Fruit fly (Drosophila melanogaster) whole organism, embryonic: ENCODE data around the gene amrt.

Experiments used
- BEAF-32 ChIP-seq: fragments of 200-800 bp; sonication (Bioruptor generic); optimal IDR thresholded peaks from 3 replicates; lab custom pipeline; 2017; ENCODE audit warnings: missing biosample characterization, missing genetic modification characterization, mild to moderate bottlenecking, moderate library complexity, missing genetic modification reagents
- Bteb2 ChIP-seq: fragments of 200-800 bp; sonication (Bioruptor generic); optimal IDR thresholded peaks from 2 replicates; lab custom pipeline; 2016; ENCODE audit warnings: missing biosample characterization, missing genetic modification characterization
- CG10959 ChIP-seq: fragments of 200-800 bp; sonication (Bioruptor generic); IDR thresholded peaks from 2 replicates; pipeline ENCODE4 v1.3.6; 2022; ENCODE audit warnings: missing biosample characterization, missing genetic modification characterization
- CG12744 ChIP-seq: fragments of 200-800 bp; sonication (Bioruptor generic); optimal IDR thresholded peaks from 2 replicates; lab custom pipeline; 2016; ENCODE audit warnings: missing biosample characterization, missing genetic modification characterization
- CG13123 ChIP-seq: fragments of 200-800 bp; sonication (Bioruptor generic); optimal IDR thresholded peaks from 2 replicates; lab custom pipeline; 2016; ENCODE audit warnings: missing biosample characterization, missing genetic modification characterization
- CG14965 ChIP-seq: fragments of 200-800 bp; sonication (Bioruptor generic); optimal IDR thresholded peaks from 2 replicates; lab custom pipeline; 2016; ENCODE audit warnings: missing biosample characterization, missing genetic modification characterization, borderline replicate concordance
- CG17361 ChIP-seq: fragments of 200-800 bp; sonication (Bioruptor generic); IDR thresholded peaks from 3 replicates; pipeline ENCODE4 v1.3.6; 2022; ENCODE audit warnings: missing biosample characterization, missing genetic modification characterization
- CG17802 ChIP-seq: fragments of 200-800 bp; sonication (Bioruptor generic); optimal IDR thresholded peaks from 2 replicates; lab custom pipeline; 2018; ENCODE audit warnings: missing biosample characterization, mild to moderate bottlenecking, missing genetic modification characterization, moderate library complexity
- CG17912 ChIP-seq: fragments of 200-800 bp; sonication (Bioruptor generic); optimal IDR thresholded peaks from 2 replicates; lab custom pipeline; 2018; ENCODE audit warnings: missing biosample characterization, mild to moderate bottlenecking, missing genetic modification characterization
- CG2116 ChIP-seq: fragments of 200-800 bp; sonication (Bioruptor generic); optimal IDR thresholded peaks from 3 replicates; lab custom pipeline; 2018; ENCODE audit warnings: missing biosample characterization, mild to moderate bottlenecking, missing genetic modification characterization
- CG2712 ChIP-seq: fragments of 200-800 bp; optimal IDR thresholded peaks from 3 replicates; lab custom pipeline; 2019; ENCODE audit warnings: missing biosample characterization, mild to moderate bottlenecking, missing genetic modification characterization, moderate library complexity
- CG32772 ChIP-seq: fragments of 200-800 bp; sonication (Bioruptor generic); IDR thresholded peaks from 2 replicates; pipeline ENCODE4 v1.3.6; 2022; ENCODE audit warnings: missing biosample characterization, missing genetic modification characterization
- CG3281 ChIP-seq: fragments of 200-800 bp; sonication (Bioruptor generic); optimal IDR thresholded peaks from 3 replicates; lab custom pipeline; 2017; ENCODE audit warnings: missing biosample characterization, mild to moderate bottlenecking, missing genetic modification characterization
- CG3847 ChIP-seq: fragments of 200-800 bp; sonication (Bioruptor generic); IDR thresholded peaks from 2 replicates; pipeline ENCODE4 v1.3.6; 2022; ENCODE audit warnings: missing biosample characterization, missing genetic modification characterization
- CG6813 ChIP-seq: fragments of 200-800 bp; sonication (Bioruptor generic); optimal IDR thresholded peaks from 2 replicates; lab custom pipeline; 2017; ENCODE audit warnings: missing biosample characterization, missing genetic modification characterization, mild to moderate bottlenecking, moderate library complexity, missing genetic modification reagents
- CG7745 ChIP-seq: fragments of 200-800 bp; sonication (Bioruptor generic); optimal IDR thresholded peaks from 2 replicates; lab custom pipeline; 2018; ENCODE audit warnings: missing biosample characterization, mild to moderate bottlenecking, missing genetic modification characterization, moderate library complexity
- CG9609 ChIP-seq: fragments of 200-800 bp; sonication (Bioruptor generic); optimal IDR thresholded peaks from 3 replicates; lab custom pipeline; 2016; ENCODE audit warnings: missing biosample characterization, missing genetic modification characterization
- CTCF ChIP-seq: fragments of 200-800 bp; sonication (Bioruptor generic); optimal IDR thresholded peaks from 2 replicates; lab custom pipeline; 2017; ENCODE audit warnings: missing biosample characterization, mild to moderate bottlenecking, missing genetic modification characterization, moderate library complexity
- CrebB ChIP-seq: fragments of 200-800 bp; sonication (Bioruptor generic); optimal IDR thresholded peaks from 3 replicates; lab custom pipeline; 2018; ENCODE audit warnings: missing biosample characterization, mild to moderate bottlenecking, missing genetic modification characterization
- E2f1 ChIP-seq: fragments of 200-800 bp; sonication (Bioruptor generic); IDR thresholded peaks from 2 replicates; pipeline ENCODE4 v1.3.6; 2022; ENCODE audit warnings: missing biosample characterization, missing genetic modification characterization
- Eip74EF ChIP-seq, 2 experiments: fragments of 200-800 bp in 1 of 2; fragments of >200 bp in 1 of 2; sonication (Bioruptor generic) in 1 of 2; optimal IDR thresholded peaks; 2 replicates each; lab custom pipeline; 2017 to 2019; ENCODE audit warnings: missing biosample characterization in 2 of 2, missing genetic modification characterization in 2 of 2, mild to moderate bottlenecking in 1 of 2, moderate library complexity in 1 of 2
- Ets65A ChIP-seq: fragments of 200-800 bp; sonication (Bioruptor generic); peaks from one replicate; lab custom pipeline; 2016; ENCODE audit warnings: missing biosample characterization, missing genetic modification characterization
- GATAe ChIP-seq: fragments of 200-800 bp; sonication (Bioruptor generic); conservative IDR thresholded peaks from 2 replicates; pipeline ENCODE4 v1.3.6; 2022; ENCODE audit warnings: missing biosample characterization, missing genetic modification characterization
- HLH3B ChIP-seq: fragments of 200-800 bp; sonication (Bioruptor generic); IDR thresholded peaks from 2 replicates; pipeline ENCODE4 v1.3.6; 2022; ENCODE audit warnings: missing biosample characterization, missing genetic modification characterization
- HLH4C ChIP-seq: fragments of 200-800 bp; sonication (Bioruptor generic); IDR thresholded peaks from 3 replicates; pipeline ENCODE4 v1.3.6; 2022; ENCODE audit warnings: missing biosample characterization, missing genetic modification characterization; ENCODE audit not compliant: partially characterized antibody
- Kr ChIP-seq: fragments of 200-800 bp; sonication (Bioruptor generic); optimal IDR thresholded peaks from 2 replicates; lab custom pipeline; 2017; ENCODE audit warnings: missing biosample characterization, mild to moderate bottlenecking, missing genetic modification characterization
- Mes4 ChIP-seq: fragments of 200-800 bp; sonication (Bioruptor generic); optimal IDR thresholded peaks from 2 replicates; lab custom pipeline; 2016; ENCODE audit warnings: missing biosample characterization, missing genetic modification characterization
- NC2α ChIP-seq: fragments of 200-800 bp; sonication (Bioruptor generic); optimal IDR thresholded peaks from 2 replicates; lab custom pipeline; 2016; ENCODE audit warnings: missing biosample characterization, missing genetic modification characterization
- Ssrp ChIP-seq: fragments of 200-800 bp; sonication (Bioruptor generic); optimal IDR thresholded peaks from 2 replicates; lab custom pipeline; 2018; ENCODE audit warnings: missing biosample characterization, mild to moderate bottlenecking, missing genetic modification characterization, moderate library complexity
- Xbp1 ChIP-seq: fragments of 200-800 bp; sonication (Bioruptor generic); optimal IDR thresholded peaks from 3 replicates; lab custom pipeline; 2016; ENCODE audit warnings: missing biosample characterization, mild to moderate bottlenecking, missing genetic modification characterization
- bab2 ChIP-seq: fragments of 200-800 bp; sonication (Bioruptor generic); optimal IDR thresholded peaks from 2 replicates; lab custom pipeline; 2016; ENCODE audit warnings: missing biosample characterization, missing genetic modification characterization
- bowl ChIP-seq: fragments of 200-800 bp; sonication (Bioruptor generic); IDR thresholded peaks from 2 replicates; pipeline ENCODE4 v1.3.6; 2022; ENCODE audit warnings: missing biosample characterization, missing genetic modification characterization
- chinmo ChIP-seq: fragments of 200-800 bp; sonication (Bioruptor generic); IDR thresholded peaks from 4 replicates; pipeline ENCODE4 v1.3.6; 2022; ENCODE audit warnings: missing biosample characterization, missing genetic modification characterization; ENCODE audit not compliant: partially characterized antibody
- ci ChIP-seq: fragments of 200-800 bp; sonication (Bioruptor generic); IDR thresholded peaks from 3 replicates; pipeline ENCODE4 v1.3.6; 2022; ENCODE audit warnings: missing biosample characterization, missing genetic modification characterization
- cwo ChIP-seq: fragments of 200-800 bp; sonication (Bioruptor generic); optimal IDR thresholded peaks from 3 replicates; lab custom pipeline; 2017; ENCODE audit warnings: missing biosample characterization, missing genetic modification characterization, mild to moderate bottlenecking, moderate library complexity, missing genetic modification reagents
- disco-r ChIP-seq: fragments of 200-800 bp; sonication (Bioruptor generic); optimal IDR thresholded peaks from 2 replicates; lab custom pipeline; 2016; ENCODE audit warnings: missing biosample characterization, missing genetic modification characterization
- dmrt11E ChIP-seq: fragments of 200-800 bp; sonication (Bioruptor generic); optimal IDR thresholded peaks from 3 replicates; lab custom pipeline; 2018; ENCODE audit warnings: missing biosample characterization, mild to moderate bottlenecking, missing genetic modification characterization, moderate library complexity
- ems ChIP-seq: fragments of 200-800 bp; sonication (Bioruptor generic); optimal IDR thresholded peaks from 3 replicates; lab custom pipeline; 2016; ENCODE audit warnings: missing biosample characterization, missing genetic modification characterization
- insv ChIP-seq, 2 experiments: fragments of 200-800 bp; sonication (Bioruptor generic); optimal IDR thresholded peaks; 3 replicates each; lab custom pipeline; 2016 to 2018; ENCODE audit warnings: missing biosample characterization in 2 of 2, missing genetic modification characterization in 2 of 2
- mam ChIP-seq: fragments of 200-800 bp; sonication (Bioruptor generic); optimal IDR thresholded peaks from 3 replicates; lab custom pipeline; 2016; ENCODE audit warnings: missing biosample characterization, missing genetic modification characterization
- odd ChIP-seq: fragments of 200-800 bp; sonication (Bioruptor generic); optimal IDR thresholded peaks from 2 replicates; lab custom pipeline; 2017; ENCODE audit warnings: missing biosample characterization, mild to moderate bottlenecking, missing genetic modification characterization
- onecut ChIP-seq: fragments of 200-800 bp; sonication (Bioruptor generic); IDR thresholded peaks from 2 replicates; pipeline ENCODE4 v1.3.6; 2022; ENCODE audit warnings: missing biosample characterization, missing genetic modification characterization
- pho ChIP-seq: fragments of 200-800 bp; sonication (Bioruptor generic); optimal IDR thresholded peaks from 2 replicates; lab custom pipeline; 2016; ENCODE audit warnings: missing biosample characterization, missing genetic modification characterization
- psq ChIP-seq: fragments of 200-800 bp; sonication (Bioruptor generic); optimal IDR thresholded peaks from 2 replicates; lab custom pipeline; 2017; ENCODE audit warnings: missing biosample characterization, missing genetic modification characterization
- pzg ChIP-seq: fragments of 200-800 bp; sonication (Bioruptor generic); optimal IDR thresholded peaks from 3 replicates; lab custom pipeline; 2018; ENCODE audit warnings: missing biosample characterization, mild to moderate bottlenecking, missing genetic modification characterization, moderate library complexity
- sens-2 ChIP-seq: fragments of 200-800 bp; sonication (Bioruptor generic); IDR thresholded peaks from 2 replicates; pipeline ENCODE4 v1.3.6; 2022; ENCODE audit warnings: missing biosample characterization, missing genetic modification characterization
- so ChIP-seq: fragments of 200-800 bp; sonication (Bioruptor generic); IDR thresholded peaks from 3 replicates; pipeline ENCODE4 v1.3.6; 2022; ENCODE audit warnings: missing biosample characterization, missing genetic modification characterization
- sob ChIP-seq: fragments of 200-800 bp; sonication (Bioruptor generic); IDR thresholded peaks from 2 replicates; pipeline ENCODE4 v1.3.6; 2022; ENCODE audit warnings: missing biosample characterization, missing genetic modification characterization
- usp ChIP-seq: fragments of >200 bp; optimal IDR thresholded peaks from 2 replicates; lab custom pipeline; 2017; ENCODE audit warnings: missing biosample characterization, missing genetic modification characterization
- wek ChIP-seq: fragments of 200-800 bp; sonication (Bioruptor generic); optimal IDR thresholded peaks from 3 replicates; lab custom pipeline; 2018; ENCODE audit warnings: missing biosample characterization, mild to moderate bottlenecking, missing genetic modification characterization, moderate library complexity
- yki ChIP-seq: fragments of >200 bp; optimal IDR thresholded peaks from 3 replicates; lab custom pipeline; 2018

Gene amrt

dm6 chrX:13788973-13789682 lies 6.9 kb downstream of the amrt start (continued):
- TF ChIP-seq HLH3B (0 out of 2 replicates have a peak, but pooled peaks have one; percentile 30), pzg (no peak), Ssrp (tag; lab: Kevin White, UChicago) (peak; percentile 28), Kr (no peak), CTCF (no peak), CG17361 (GFP tag; lab: Robert Waterston, UW) (peak; percentile 47; the same call in 1 of the 3 replicates), CG3281 (GFP tag; lab: Kevin White, UChicago) (peak; percentile 21), psq (GFP tag; lab: Kevin White, UChicago) (no peak), CG2712 (tag; lab: Kevin White, UChicago) (peak; percentile 48), Eip74EF (GFP tag; optimal IDR thresholded peaks at IDR 0.05; lab: Kevin White, UChicago) (no peak), mam (no peak), NC2α (GFP tag; lab: Kevin White, UChicago) (no peak), CG6813 (GFP tag; lab: Kevin White, UChicago) (no peak), odd (GFP tag; lab: Kevin White, UChicago) (no peak), insv (GFP tag; optimal IDR thresholded peaks at IDR 0.05; lab: Kevin White, UChicago) (no peak), chinmo (GFP tag; lab: Robert Waterston, UW) (no peak), E2f1 (0 out of 2 replicates have a peak, but pooled peaks have one; percentile 19), Xbp1 (GFP tag; lab: Kevin White, UChicago) (peak; percentile 45), sob (GFP tag; lab: Robert Waterston, UW) (no peak), pho (GFP tag; lab: Kevin White, UChicago) (no peak), CG2116 (GFP tag; lab: Kevin White, UChicago) (no peak), Bteb2 (GFP tag; lab: Kevin White, UChicago) (no peak), CG7745 (tag; lab: Kevin White, UChicago) (no peak), CG13123 (GFP tag; lab: Kevin White, UChicago) (no peak), CG17912 (GFP tag; lab: Kevin White, UChicago) (no peak), bab2 (GFP tag; lab: Kevin White, UChicago) (peak; percentile 16), HLH4C (GFP tag; lab: Robert Waterston, UW) (no peak), CG10959 (no peak), onecut (GFP tag; lab: Robert Waterston, UW) (no peak; the same call in 1 of the 2 replicates), dmrt11E (no peak), cwo (GFP tag; lab: Kevin White, UChicago) (no peak), CG3847 (GFP tag; lab: Robert Waterston, UW) (no peak), disco-r (GFP tag; lab: Kevin White, UChicago) (no peak), Ets65A (GFP tag; lab: Kevin White, UChicago) (peak; percentile 89), CG17802 (tag; lab: Kevin White, UChicago) (no peak), so (GFP tag; lab: Robert Waterston, UW) (no peak), CG32772 (GFP tag; lab: Robert Waterston, UW) (no peak), wek (no peak), GATAe (GFP tag; lab: Robert Waterston, UW) (no peak), CG14965 (no peak), yki (lab: Kevin White, UChicago) (no peak), ci (GFP tag; lab: Robert Waterston, UW) (0 out of 3 replicates have a peak, but pooled peaks have one; percentile 20), sens-2 (no peak), Mes4 (GFP tag; lab: Kevin White, UChicago) (no peak), CG9609 (GFP tag; lab: Kevin White, UChicago) (no peak), CG12744 (GFP tag; lab: Kevin White, UChicago) (no peak), ems (GFP tag; lab: Kevin White, UChicago) (no peak), usp (no peak), BEAF-32 (no peak), CrebB (tag; lab: Kevin White, UChicago) (no peak), bowl (GFP tag; lab: Robert Waterston, UW) (no peak)
